Worm (Caenorhabditis elegans) whole organism, mixed stage, embryonic: ENCODE measurements around the gene srh-98.

Source experiments
- ceh-39 ChIP-seq: fragments of 150-350 bp; optimal IDR thresholded peaks from 2 replicates; lab custom pipeline; 2014; ENCODE audit warnings: missing biosample characterization, missing genetic modification characterization
- ceh-83 ChIP-seq: fragments of 200-800 bp; sonication (Bioruptor generic); optimal IDR thresholded peaks from 2 replicates; lab custom pipeline; 2018; ENCODE audit warnings: mild to moderate bottlenecking, missing genetic modification characterization, missing compliant biosample characterization
- elt-3 ChIP-seq: fragments of 150-350 bp; optimal IDR thresholded peaks from 2 replicates; lab custom pipeline; 2014; ENCODE audit warnings: missing biosample characterization, missing genetic modification characterization
- lin-13 ChIP-seq: fragments of 150-350 bp; optimal IDR thresholded peaks from 2 replicates; lab custom pipeline; 2014; ENCODE audit warnings: missing biosample characterization, missing genetic modification characterization
- mep-1 ChIP-seq: fragments of 150-350 bp; optimal IDR thresholded peaks from 2 replicates; lab custom pipeline; 2017; ENCODE audit warnings: missing biosample characterization, missing genetic modification reagents, missing genetic modification characterization, inconsistent platforms
- nhr-237 ChIP-seq: fragments of 150-350 bp; optimal IDR thresholded peaks from 2 replicates; lab custom pipeline; 2014; ENCODE audit warnings: missing biosample characterization, missing genetic modification characterization
- nhr-76 ChIP-seq: sonication (generic microtip); optimal IDR thresholded peaks from 2 replicates; lab custom pipeline; 2017; ENCODE audit warnings: missing biosample characterization, missing genetic modification characterization
- unc-39 ChIP-seq: fragments of 150-350 bp; optimal IDR thresholded peaks from 2 replicates; lab custom pipeline; 2014; ENCODE audit warnings: missing biosample characterization, missing genetic modification characterization
- unc-62 ChIP-seq: fragments of 150-350 bp; optimal IDR thresholded peaks from 2 replicates; lab custom pipeline; 2014; ENCODE audit warnings: missing biosample characterization, missing genetic modification reagents, missing genetic modification characterization

ce11 chrV:16233624-16234023 is 1.9 kb downstream of the srh-98 start, which contains the start of gene clec-233:
- TF ChIP-seq unc-62 (GFP tag; lab: Kevin White, UChicago) (no peak), mep-1 (tag; lab: Kevin White, UChicago) (no peak), lin-13 (tag; lab: Kevin White, UChicago) (no peak), elt-3 (tag; lab: Kevin White, UChicago) (no peak), unc-39 (tag; lab: Kevin White, UChicago) (no peak), ceh-83 (GFP tag; lab: Kevin White, UChicago) (no peak), nhr-76 (tag; lab: Kevin White, UChicago) (no peak), ceh-39 (tag; lab: Kevin White, UChicago) (no peak), nhr-237 (tag; lab: Kevin White, UChicago) (no peak)
